Fruit fly (Drosophila melanogaster) whole organism, embryonic: ENCODE measurements around the gene CG6923.

ENCODE experiments used
- Antp ChIP-seq: fragments of 200-800 bp; sonication (Bioruptor generic); optimal IDR thresholded peaks from 3 replicates; lab custom pipeline; 2016; ENCODE audit warnings: missing biosample characterization, missing genetic modification characterization
- Blimp-1 ChIP-seq: fragments of 200-800 bp; sonication (Bioruptor generic); optimal IDR thresholded peaks from 3 replicates; lab custom pipeline; 2018; ENCODE audit warnings: missing biosample characterization, missing genetic modification characterization, mild to moderate bottlenecking, moderate library complexity, missing genetic modification reagents
- CG11247 ChIP-seq: fragments of 200-800 bp; sonication (Bioruptor generic); IDR thresholded peaks from 2 replicates; pipeline ENCODE4 v1.3.6; 2022; ENCODE audit warnings: missing biosample characterization, missing genetic modification characterization
- CG12104 ChIP-seq: fragments of 200-800 bp; sonication (Bioruptor generic); optimal IDR thresholded peaks from 3 replicates; lab custom pipeline; 2016; ENCODE audit warnings: missing biosample characterization, missing genetic modification characterization
- CG16815 ChIP-seq: fragments of 200-800 bp; sonication (Bioruptor generic); optimal IDR thresholded peaks from 3 replicates; lab custom pipeline; 2017; ENCODE audit warnings: missing biosample characterization, mild to moderate bottlenecking, missing genetic modification characterization
- CG18262 ChIP-seq: fragments of 200-800 bp; optimal IDR thresholded peaks from 3 replicates; lab custom pipeline; 2019; ENCODE audit warnings: missing biosample characterization, mild to moderate bottlenecking, missing genetic modification characterization, moderate library complexity
- CG18476 ChIP-seq: fragments of 200-800 bp; sonication (Bioruptor generic); optimal IDR thresholded peaks from 2 replicates; lab custom pipeline; 2016; ENCODE audit warnings: missing biosample characterization, mild to moderate bottlenecking, missing genetic modification characterization
- CG31388 ChIP-seq: fragments of 200-800 bp; sonication (Bioruptor generic); optimal IDR thresholded peaks from 2 replicates; lab custom pipeline; 2016; ENCODE audit warnings: missing biosample characterization, missing genetic modification characterization
- CG33213 ChIP-seq: fragments of 200-800 bp; sonication (Bioruptor generic); optimal IDR thresholded peaks from 3 replicates; lab custom pipeline; 2016; ENCODE audit warnings: missing biosample characterization, missing genetic modification characterization
- CG4360 ChIP-seq: fragments of 200-800 bp; sonication (Bioruptor generic); IDR thresholded peaks from 2 replicates; pipeline ENCODE4 v1.3.6; 2022; ENCODE audit warnings: missing biosample characterization, missing genetic modification characterization
- CG4854 ChIP-seq: fragments of 200-800 bp; sonication (Bioruptor generic); optimal IDR thresholded peaks from 2 replicates; lab custom pipeline; 2016; ENCODE audit warnings: missing biosample characterization, missing genetic modification characterization, inconsistent platforms
- CG5180 ChIP-seq: fragments of 200-800 bp; sonication (Bioruptor generic); optimal IDR thresholded peaks from 3 replicates; lab custom pipeline; 2017; ENCODE audit warnings: missing biosample characterization, missing genetic modification characterization, mild to moderate bottlenecking, moderate library complexity, missing genetic modification reagents
- CG6272 ChIP-seq: fragments of 200-800 bp; sonication (Bioruptor generic); IDR thresholded peaks from 2 replicates; pipeline ENCODE4 v1.3.6; 2022; ENCODE audit warnings: missing biosample characterization, missing genetic modification characterization
- CG8290 ChIP-seq, 3 experiments: fragments of 200-800 bp; sonication (Bioruptor generic); optimal IDR thresholded peaks; 2 replicates each; lab custom pipeline; 2016 to 2019; ENCODE audit warnings: missing biosample characterization in 3 of 3, missing genetic modification characterization in 3 of 3, mild to moderate bottlenecking in 2 of 3, moderate library complexity in 1 of 3
- Deaf1 ChIP-seq: fragments of 200-800 bp; optimal IDR thresholded peaks from 3 replicates; lab custom pipeline; 2019; ENCODE audit warnings: missing biosample characterization, mild to moderate bottlenecking, missing genetic modification characterization, moderate library complexity
- Gug ChIP-seq: fragments of 200-800 bp; sonication (Bioruptor generic); IDR thresholded peaks from 4 replicates; pipeline ENCODE4 v1.3.6; 2022; ENCODE audit warnings: missing biosample characterization, missing genetic modification characterization
- HmgZ ChIP-seq: fragments of 200-800 bp; sonication (Bioruptor generic); optimal IDR thresholded peaks from 2 replicates; lab custom pipeline; 2018; ENCODE audit warnings: missing biosample characterization, mild to moderate bottlenecking, missing genetic modification characterization
- Hr51 ChIP-seq, 2 experiments: fragments of 200-800 bp; sonication (Bioruptor generic); optimal IDR thresholded peaks; 2 replicates in 1 of 2; 3 replicates in 1 of 2; lab custom pipeline; 2016 to 2018; ENCODE audit warnings: missing biosample characterization in 2 of 2, missing genetic modification characterization in 2 of 2, mild to moderate bottlenecking in 1 of 2, moderate library complexity in 1 of 2
- MESR4 ChIP-seq: fragments of 200-800 bp; sonication (Bioruptor generic); optimal IDR thresholded peaks from 2 replicates; lab custom pipeline; 2018; ENCODE audit warnings: missing biosample characterization, mild to moderate bottlenecking, missing genetic modification characterization, moderate library complexity
- Med ChIP-seq: fragments of 200-800 bp; sonication (Bioruptor generic); peaks from one replicate; lab custom pipeline; 2016; ENCODE audit warnings: missing biosample characterization, missing genetic modification characterization, mild to moderate bottlenecking, inconsistent platforms, moderate library complexity
- NK7.1 ChIP-seq: fragments of 200-800 bp; sonication (Bioruptor generic); optimal IDR thresholded peaks from 3 replicates; lab custom pipeline; 2016; ENCODE audit warnings: missing biosample characterization, missing genetic modification characterization
- Oli ChIP-seq: fragments of 200-800 bp; sonication (Bioruptor generic); optimal IDR thresholded peaks from 2 replicates; lab custom pipeline; 2018; ENCODE audit warnings: missing biosample characterization, mild to moderate bottlenecking, missing genetic modification characterization, moderate library complexity
- Optix ChIP-seq: fragments of 200-800 bp; sonication (Bioruptor generic); IDR thresholded peaks from 3 replicates; pipeline ENCODE4 v1.3.6; 2022; ENCODE audit warnings: missing biosample characterization, missing genetic modification characterization
- Ptx1 ChIP-seq: fragments of 200-800 bp; sonication (Bioruptor generic); IDR thresholded peaks from 2 replicates; pipeline ENCODE4 v1.3.6; 2022; ENCODE audit warnings: missing biosample characterization, missing genetic modification characterization
- Six4 ChIP-seq: fragments of 200-800 bp; sonication (Bioruptor generic); optimal IDR thresholded peaks from 2 replicates; lab custom pipeline; 2016; ENCODE audit warnings: missing biosample characterization, missing genetic modification characterization
- Sox100B ChIP-seq: fragments of 200-800 bp; sonication (Bioruptor generic); optimal IDR thresholded peaks from 3 replicates; lab custom pipeline; 2018; ENCODE audit warnings: missing biosample characterization, mild to moderate bottlenecking, missing genetic modification characterization
- Trl ChIP-seq, 3 experiments: fragments of >200 bp in 2 of 3; fragments of 200-800 bp in 1 of 3; sonication (Bioruptor generic) in 1 of 3; optimal IDR thresholded peaks; 2 replicates in 1 of 3; 3 replicates in 2 of 3; lab custom pipeline; 2016 to 2017; ENCODE audit warnings: missing biosample characterization in 1 of 3, missing genetic modification characterization in 1 of 3
- abd-A ChIP-seq: fragments of 200-800 bp; sonication (Bioruptor generic); optimal IDR thresholded peaks from 3 replicates; lab custom pipeline; 2019; ENCODE audit warnings: missing biosample characterization, mild to moderate bottlenecking, missing genetic modification characterization, moderate library complexity
- ap ChIP-seq: fragments of 200-800 bp; sonication (Bioruptor generic); IDR thresholded peaks from 2 replicates; pipeline ENCODE4 v1.3.6; 2022; ENCODE audit warnings: missing biosample characterization, missing genetic modification characterization
- bab2 ChIP-seq: fragments of 200-800 bp; sonication (Bioruptor generic); optimal IDR thresholded peaks from 2 replicates; lab custom pipeline; 2016; ENCODE audit warnings: missing biosample characterization, missing genetic modification characterization
- bbx ChIP-seq: fragments of 200-800 bp; sonication (Bioruptor generic); IDR thresholded peaks from 2 replicates; pipeline ENCODE4 v1.3.6; 2022; ENCODE audit warnings: missing biosample characterization, missing genetic modification characterization; ENCODE audit not compliant: partially characterized antibody
- ci ChIP-seq: fragments of 200-800 bp; sonication (Bioruptor generic); IDR thresholded peaks from 3 replicates; pipeline ENCODE4 v1.3.6; 2022; ENCODE audit warnings: missing biosample characterization, missing genetic modification characterization
- corto ChIP-seq: fragments of 200-800 bp; sonication (Bioruptor generic); optimal IDR thresholded peaks from 2 replicates; lab custom pipeline; 2016; ENCODE audit warnings: missing biosample characterization, mild to moderate bottlenecking, missing genetic modification characterization, moderate library complexity
- danr ChIP-seq: fragments of 200-800 bp; sonication (Bioruptor generic); IDR thresholded peaks from 2 replicates; pipeline ENCODE4 v1.3.6; 2022; ENCODE audit warnings: missing biosample characterization, missing genetic modification characterization
- dmrt99B ChIP-seq: fragments of 200-800 bp; sonication (Bioruptor generic); optimal IDR thresholded peaks from 2 replicates; lab custom pipeline; 2018; ENCODE audit warnings: missing biosample characterization, mild to moderate bottlenecking, missing genetic modification characterization, moderate library complexity
- dpn ChIP-seq, 2 experiments: fragments of 200-800 bp; sonication (Bioruptor generic); optimal IDR thresholded peaks; 3 replicates each; lab custom pipeline; 2016; ENCODE audit warnings: missing biosample characterization in 2 of 2, missing genetic modification characterization in 2 of 2
- lbe ChIP-seq: fragments of 200-800 bp; sonication (Bioruptor generic); optimal IDR thresholded peaks from 2 replicates; lab custom pipeline; 2016; ENCODE audit warnings: missing biosample characterization, mild to moderate bottlenecking, missing genetic modification characterization
- lola ChIP-seq, 3 experiments: fragments of >200 bp in 2 of 3; fragments of 200-800 bp in 1 of 3; sonication (Bioruptor generic) in 1 of 3; optimal IDR thresholded peaks; 2 replicates each; lab custom pipeline; 2017 to 2019; ENCODE audit warnings: missing biosample characterization in 3 of 3, missing genetic modification characterization in 3 of 3, mild to moderate bottlenecking in 1 of 3, moderate library complexity in 1 of 3
- nau ChIP-seq: fragments of 200-800 bp; sonication (Bioruptor generic); optimal IDR thresholded peaks from 3 replicates; lab custom pipeline; 2017; ENCODE audit warnings: missing biosample characterization, mild to moderate bottlenecking, missing genetic modification characterization, missing genetic modification reagents
- odd ChIP-seq: fragments of 200-800 bp; sonication (Bioruptor generic); optimal IDR thresholded peaks from 2 replicates; lab custom pipeline; 2017; ENCODE audit warnings: missing biosample characterization, mild to moderate bottlenecking, missing genetic modification characterization
- run ChIP-seq: fragments of 200-800 bp; sonication (Bioruptor generic); optimal IDR thresholded peaks from 3 replicates; lab custom pipeline; 2018; ENCODE audit warnings: missing biosample characterization, mild to moderate bottlenecking, missing genetic modification characterization
- schlank ChIP-seq: fragments of 200-800 bp; sonication (Bioruptor generic); optimal IDR thresholded peaks from 2 replicates; lab custom pipeline; 2018; ENCODE audit warnings: missing biosample characterization, mild to moderate bottlenecking, missing genetic modification characterization
- sens ChIP-seq: fragments of 200-800 bp; sonication (Bioruptor generic); peaks from one replicate; lab custom pipeline; 2016; ENCODE audit warnings: missing biosample characterization, missing genetic modification characterization
- sim ChIP-seq: fragments of 200-800 bp; sonication (Bioruptor generic); IDR thresholded peaks from 2 replicates; pipeline ENCODE4 v1.3.6; 2022; ENCODE audit warnings: missing biosample characterization, missing genetic modification characterization
- sima ChIP-seq: fragments of 200-800 bp; sonication (Bioruptor generic); optimal IDR thresholded peaks from 2 replicates; lab custom pipeline; 2016; ENCODE audit warnings: missing biosample characterization, missing genetic modification characterization
- slp2 ChIP-seq: fragments of 200-800 bp; sonication (Bioruptor generic); optimal IDR thresholded peaks from 2 replicates; lab custom pipeline; 2016; ENCODE audit warnings: missing biosample characterization, missing genetic modification characterization
- twi ChIP-seq: fragments of 200-800 bp; optimal IDR thresholded peaks from 2 replicates; lab custom pipeline; 2019; ENCODE audit warnings: missing biosample characterization, mild to moderate bottlenecking, missing genetic modification characterization, moderate library complexity
- vnd ChIP-seq: fragments of 200-800 bp; sonication (Bioruptor generic); IDR thresholded peaks from 3 replicates; pipeline ENCODE4 v1.3.6; 2022; ENCODE audit warnings: missing biosample characterization, missing genetic modification characterization; ENCODE audit not compliant: partially characterized antibody
- zfh1 ChIP-seq: fragments of 200-800 bp; sonication (Bioruptor generic); IDR thresholded peaks from 3 replicates; pipeline ENCODE4 v1.3.6; 2022; ENCODE audit warnings: missing biosample characterization, missing genetic modification characterization

CG6923 gene

dm6 chr3R:11786695-11787226 is 36.9 kb upstream of the CG6923 start, which contains the start of the genes prd1 and HisCl1 (continued):
- TF ChIP-seq CG18476 (GFP tag; lab: Kevin White, UChicago), result peak; percentile 50
- TF ChIP-seq schlank, result peak; percentile 14
- TF ChIP-seq zfh1, result peak; percentile 50; the same call in 1 of the 3 replicates
- no peak for TF ChIP-seq nau (GFP tag; lab: Kevin White, UChicago)
- peak in 1 of 3 experiments; percentile 59 for TF ChIP-seq lola (GFP tag; optimal IDR thresholded peaks at IDR 0.05; lab: Kevin White, UChicago)
- peak; percentile 18 for TF ChIP-seq NK7.1 (GFP tag; lab: Kevin White, UChicago)
- TF ChIP-seq sens (GFP tag; lab: Kevin White, UChicago), result peak; percentile 93
- TF ChIP-seq ci, result peak; percentile 46; the same call in 1 of the 3 replicates
- no peak for TF ChIP-seq MESR4 (GFP tag; lab: Kevin White, UChicago)
- TF ChIP-seq abd-A (tag; lab: Kevin White, UChicago), result no peak
- peak; percentile 30 for TF ChIP-seq Antp
- no peak for TF ChIP-seq Sox100B (GFP tag; lab: Kevin White, UChicago)
- TF ChIP-seq twi (tag; lab: Kevin White, UChicago), result peak; percentile 52
- 0 out of 2 replicates have a peak, but pooled peaks have one; percentile 8 for TF ChIP-seq CG4360 (GFP tag; lab: Robert Waterston, UW)
- TF ChIP-seq bab2 (GFP tag; lab: Kevin White, UChicago), result peak; percentile 50
- TF ChIP-seq lbe (GFP tag; lab: Kevin White, UChicago), result no peak
- TF ChIP-seq corto (GFP tag; lab: Kevin White, UChicago), result no peak
- no peak for TF ChIP-seq Blimp-1 (GFP tag; lab: Kevin White, UChicago)
- TF ChIP-seq vnd, result no peak
- TF ChIP-seq CG8290 (GFP tag; optimal IDR thresholded peaks at IDR 0.05; lab: Kevin White, UChicago), result peak; percentile 4
- no peak for TF ChIP-seq CG8290 (tag; optimal IDR thresholded peaks at IDR 0.05; lab: Kevin White, UChicago)
- TF ChIP-seq sima (GFP tag; lab: Kevin White, UChicago), result no peak
- peak; percentile 37; the same call in 1 of the 4 replicates for TF ChIP-seq Gug (GFP tag; lab: Robert Waterston, UW)
- TF ChIP-seq CG16815, result peak; percentile 67
- peak; percentile 11 for TF ChIP-seq CG5180 (GFP tag; lab: Kevin White, UChicago)
- TF ChIP-seq ap (GFP tag; lab: Robert Waterston, UW), result no peak
- peak; percentile 57 to 70 for TF ChIP-seq dpn (GFP tag; optimal IDR thresholded peaks at IDR 0.05; lab: Kevin White, UChicago)
- no peak for TF ChIP-seq odd (GFP tag; lab: Kevin White, UChicago)
- TF ChIP-seq CG18262 (tag; lab: Kevin White, UChicago), result no peak
- peak; percentile 59 for TF ChIP-seq CG12104
- TF ChIP-seq Deaf1, result no peak
- peak; percentile 57 for TF ChIP-seq slp2 (GFP tag; lab: Kevin White, UChicago)
- peak; percentile 98 for TF ChIP-seq CG4854
- TF ChIP-seq run (tag; lab: Kevin White, UChicago), result peak; percentile 50
- peak; percentile 52 for TF ChIP-seq CG33213 (GFP tag; lab: Kevin White, UChicago)
- peak; percentile 35 for TF ChIP-seq Six4 (GFP tag; lab: Kevin White, UChicago)
- TF ChIP-seq CG31388 (GFP tag; lab: Kevin White, UChicago), result no peak
- TF ChIP-seq HmgZ (tag; lab: Kevin White, UChicago), result peak; percentile 69
- peak in 1 of 2 experiments; percentile 43 for TF ChIP-seq Hr51 (GFP tag; optimal IDR thresholded peaks at IDR 0.05; lab: Kevin White, UChicago)
- TF ChIP-seq Oli (tag; lab: Kevin White, UChicago), result peak; percentile 71
- no peak for TF ChIP-seq Trl (optimal IDR thresholded peaks at IDR 0.05; lab: Kevin White, UChicago)
- peak; percentile 65 for TF ChIP-seq Trl (GFP tag; optimal IDR thresholded peaks at IDR 0.05; lab: Kevin White, UChicago)
- TF ChIP-seq sim (GFP tag; lab: Robert Waterston, UW), result no peak
- peak; percentile 38; the same call in 1 of the 2 replicates for TF ChIP-seq CG11247 (GFP tag; lab: Robert Waterston, UW)
- TF ChIP-seq bbx (GFP tag; lab: Robert Waterston, UW), result no peak
- TF ChIP-seq danr (GFP tag; lab: Robert Waterston, UW), result no peak; the same call in 1 of the 2 replicates
- peak; percentile 76 for TF ChIP-seq Ptx1
- no peak for TF ChIP-seq dmrt99B (tag; lab: Kevin White, UChicago)
- TF ChIP-seq CG6272 (GFP tag; lab: Robert Waterston, UW), result 0 out of 2 replicates have a peak, but pooled peaks have one; percentile 27
- no peak for TF ChIP-seq Optix (GFP tag; lab: Robert Waterston, UW)
- TF ChIP-seq Med (GFP tag; lab: Kevin White, UChicago), result peak; percentile 93
